Fruit fly (Drosophila melanogaster) whole organism, embryonic: ENCODE data around the gene Sfp78E.

ENCODE experiments used
- Ada2b ChIP-seq: fragments of 200-800 bp; sonication (Bioruptor generic); IDR thresholded peaks from 2 replicates; pipeline ENCODE4 v1.3.6; 2022; ENCODE audit warnings: missing biosample characterization, missing genetic modification characterization
- Adf1 ChIP-seq: fragments of 200-800 bp; sonication (Bioruptor generic); IDR thresholded peaks from 2 replicates; pipeline ENCODE4 v1.3.6; 2022; ENCODE audit warnings: missing biosample characterization, missing genetic modification characterization
- Asciz ChIP-seq: fragments of 200-800 bp; sonication (Bioruptor generic); optimal IDR thresholded peaks from 2 replicates; lab custom pipeline; 2017; ENCODE audit warnings: missing biosample characterization, mild to moderate bottlenecking, missing genetic modification characterization, missing genetic modification reagents
- Atf-2 ChIP-seq: fragments of 200-800 bp; sonication (Bioruptor generic); optimal IDR thresholded peaks from 2 replicates; lab custom pipeline; 2016; ENCODE audit warnings: missing biosample characterization, missing genetic modification characterization
- CG10147 ChIP-seq: fragments of 200-800 bp; sonication (Bioruptor generic); optimal IDR thresholded peaks from 2 replicates; lab custom pipeline; 2019; ENCODE audit warnings: missing biosample characterization, mild to moderate bottlenecking, missing genetic modification characterization, moderate library complexity
- CG10274 ChIP-seq: fragments of 200-800 bp; sonication (Bioruptor generic); optimal IDR thresholded peaks from 3 replicates; lab custom pipeline; 2017; ENCODE audit warnings: missing biosample characterization, mild to moderate bottlenecking, missing genetic modification characterization
- CG11085 ChIP-seq: fragments of 200-800 bp; sonication (Bioruptor generic); IDR thresholded peaks from 2 replicates; pipeline ENCODE4 v1.3.6; 2022; ENCODE audit warnings: missing biosample characterization, missing genetic modification characterization
- CG12744 ChIP-seq: fragments of 200-800 bp; sonication (Bioruptor generic); optimal IDR thresholded peaks from 2 replicates; lab custom pipeline; 2016; ENCODE audit warnings: missing biosample characterization, missing genetic modification characterization
- CG13287 ChIP-seq: fragments of 200-800 bp; sonication (Bioruptor generic); IDR thresholded peaks from 2 replicates; pipeline ENCODE4 v1.3.6; 2022; ENCODE audit warnings: missing biosample characterization, missing genetic modification characterization; ENCODE audit not compliant: partially characterized antibody
- CG14050 ChIP-seq: fragments of 200-800 bp; sonication (Bioruptor generic); IDR thresholded peaks from 3 replicates; pipeline ENCODE4 v1.3.6; 2022; ENCODE audit warnings: missing biosample characterization, missing genetic modification characterization
- CG15269 ChIP-seq: fragments of 200-800 bp; sonication (Bioruptor generic); optimal IDR thresholded peaks from 2 replicates; lab custom pipeline; 2018; ENCODE audit warnings: missing biosample characterization, mild to moderate bottlenecking, missing genetic modification characterization, moderate library complexity
- CG16863 ChIP-seq: fragments of 200-800 bp; sonication (Bioruptor generic); optimal IDR thresholded peaks from 3 replicates; lab custom pipeline; 2016; ENCODE audit warnings: missing biosample characterization, missing genetic modification characterization
- CG17359 ChIP-seq: fragments of 200-800 bp; sonication (Bioruptor generic); optimal IDR thresholded peaks from 3 replicates; lab custom pipeline; 2018; ENCODE audit warnings: missing biosample characterization, mild to moderate bottlenecking, missing genetic modification characterization, moderate library complexity
- CG17361 ChIP-seq: fragments of 200-800 bp; sonication (Bioruptor generic); IDR thresholded peaks from 3 replicates; pipeline ENCODE4 v1.3.6; 2022; ENCODE audit warnings: missing biosample characterization, missing genetic modification characterization
- CG2116 ChIP-seq: fragments of 200-800 bp; sonication (Bioruptor generic); optimal IDR thresholded peaks from 3 replicates; lab custom pipeline; 2018; ENCODE audit warnings: missing biosample characterization, mild to moderate bottlenecking, missing genetic modification characterization
- CG30403 ChIP-seq: fragments of 200-800 bp; sonication (Bioruptor generic); optimal IDR thresholded peaks from 3 replicates; lab custom pipeline; 2016; ENCODE audit warnings: missing biosample characterization, missing genetic modification characterization
- CG3281 ChIP-seq: fragments of 200-800 bp; sonication (Bioruptor generic); optimal IDR thresholded peaks from 3 replicates; lab custom pipeline; 2017; ENCODE audit warnings: missing biosample characterization, mild to moderate bottlenecking, missing genetic modification characterization
- CG6813 ChIP-seq: fragments of 200-800 bp; sonication (Bioruptor generic); optimal IDR thresholded peaks from 2 replicates; lab custom pipeline; 2017; ENCODE audit warnings: missing biosample characterization, missing genetic modification characterization, mild to moderate bottlenecking, moderate library complexity, missing genetic modification reagents
- CG7928 ChIP-seq: fragments of 200-800 bp; sonication (Bioruptor generic); optimal IDR thresholded peaks from 2 replicates; lab custom pipeline; 2017; ENCODE audit warnings: missing biosample characterization, mild to moderate bottlenecking, missing genetic modification characterization
- CG7963 ChIP-seq: fragments of 200-800 bp; sonication (Bioruptor generic); IDR thresholded peaks from 3 replicates; pipeline ENCODE4 v1.3.6; 2022; ENCODE audit warnings: missing biosample characterization, missing genetic modification characterization; ENCODE audit not compliant: partially characterized antibody
- CG8281 ChIP-seq: fragments of 200-800 bp; sonication (Bioruptor generic); optimal IDR thresholded peaks from 2 replicates; lab custom pipeline; 2018; ENCODE audit warnings: missing biosample characterization, mild to moderate bottlenecking, missing genetic modification characterization, moderate library complexity
- CG8388 ChIP-seq: fragments of 200-800 bp; sonication (Bioruptor generic); optimal IDR thresholded peaks from 2 replicates; lab custom pipeline; 2019; ENCODE audit warnings: missing biosample characterization, mild to moderate bottlenecking, missing genetic modification characterization, moderate library complexity
- Drgx ChIP-seq: fragments of 200-800 bp; sonication (Bioruptor generic); IDR thresholded peaks from 2 replicates; pipeline ENCODE4 v1.3.6; 2022; ENCODE audit warnings: missing biosample characterization, missing genetic modification characterization
- Fer3 ChIP-seq: fragments of 200-800 bp; sonication (Bioruptor generic); optimal IDR thresholded peaks from 2 replicates; lab custom pipeline; 2018; ENCODE audit warnings: missing biosample characterization, mild to moderate bottlenecking, missing genetic modification characterization, moderate library complexity
- MBD-R2 ChIP-seq: fragments of 200-800 bp; sonication (Bioruptor generic); IDR thresholded peaks from 2 replicates; pipeline ENCODE4 v1.3.6; 2022; ENCODE audit warnings: missing biosample characterization, missing genetic modification characterization
- Meics ChIP-seq: fragments of 200-800 bp; sonication (Bioruptor generic); optimal IDR thresholded peaks from 2 replicates; lab custom pipeline; 2017; ENCODE audit warnings: missing biosample characterization, mild to moderate bottlenecking, missing genetic modification characterization
- Mrtf ChIP-seq: fragments of 200-800 bp; sonication (Bioruptor generic); IDR thresholded peaks from 3 replicates; pipeline ENCODE4 v1.3.6; 2022; ENCODE audit warnings: missing biosample characterization, missing genetic modification characterization
- Nf-YA ChIP-seq: fragments of 200-800 bp; sonication (Bioruptor generic); IDR thresholded peaks from 2 replicates; pipeline ENCODE4 v1.3.6; 2022; ENCODE audit warnings: missing biosample characterization, missing genetic modification characterization
- Sry-δ ChIP-seq: fragments of 200-800 bp; sonication (Bioruptor generic); optimal IDR thresholded peaks from 2 replicates; lab custom pipeline; 2016; ENCODE audit warnings: missing biosample characterization, missing genetic modification characterization
- TFAM ChIP-seq: fragments of 200-800 bp; sonication (Bioruptor generic); optimal IDR thresholded peaks from 2 replicates; lab custom pipeline; 2017; ENCODE audit warnings: missing biosample characterization, missing genetic modification characterization, inconsistent platforms
- Tbp ChIP-seq: fragments of >200 bp; optimal IDR thresholded peaks from 2 replicates; lab custom pipeline; 2018; ENCODE audit warnings: missing biosample characterization, missing genetic modification characterization
- ash1 ChIP-seq: fragments of 200-800 bp; sonication (Bioruptor generic); optimal IDR thresholded peaks from 2 replicates; lab custom pipeline; 2018; ENCODE audit warnings: missing biosample characterization, mild to moderate bottlenecking, missing genetic modification characterization
- corto ChIP-seq: fragments of 200-800 bp; sonication (Bioruptor generic); optimal IDR thresholded peaks from 2 replicates; lab custom pipeline; 2016; ENCODE audit warnings: missing biosample characterization, mild to moderate bottlenecking, missing genetic modification characterization, moderate library complexity
- crol ChIP-seq: fragments of 200-800 bp; sonication (Bioruptor generic); IDR thresholded peaks from 2 replicates; pipeline ENCODE4 v1.3.6; 2022; ENCODE audit warnings: missing biosample characterization, missing genetic modification characterization
- dmrt11E ChIP-seq: fragments of 200-800 bp; sonication (Bioruptor generic); optimal IDR thresholded peaks from 3 replicates; lab custom pipeline; 2018; ENCODE audit warnings: missing biosample characterization, mild to moderate bottlenecking, missing genetic modification characterization, moderate library complexity
- exex ChIP-seq: fragments of 200-800 bp; sonication (Bioruptor generic); optimal IDR thresholded peaks from 4 replicates; lab custom pipeline; 2018; ENCODE audit warnings: missing biosample characterization, mild to moderate bottlenecking, missing genetic modification characterization, moderate library complexity
- gfzf ChIP-seq: fragments of 200-800 bp; sonication (Bioruptor generic); optimal IDR thresholded peaks from 2 replicates; lab custom pipeline; 2016; ENCODE audit warnings: missing biosample characterization, mild to moderate bottlenecking, missing genetic modification characterization, moderate library complexity
- gro ChIP-seq: fragments of 200-800 bp; sonication (Bioruptor generic); optimal IDR thresholded peaks from 2 replicates; lab custom pipeline; 2016; ENCODE audit warnings: missing biosample characterization, missing genetic modification characterization
- insv ChIP-seq, 2 experiments: fragments of 200-800 bp; sonication (Bioruptor generic); optimal IDR thresholded peaks; 3 replicates each; lab custom pipeline; 2016 to 2018; ENCODE audit warnings: missing biosample characterization in 2 of 2, missing genetic modification characterization in 2 of 2
- inv ChIP-seq: fragments of 200-800 bp; sonication (Bioruptor generic); IDR thresholded peaks from 2 replicates; pipeline ENCODE4 v1.3.6; 2022; ENCODE audit warnings: missing biosample characterization, missing genetic modification characterization; ENCODE audit not compliant: partially characterized antibody
- jigr1 ChIP-seq: fragments of 200-800 bp; sonication (Bioruptor generic); IDR thresholded peaks from 3 replicates; pipeline ENCODE4 v1.3.6; 2022; ENCODE audit warnings: missing biosample characterization, missing genetic modification characterization
- klu ChIP-seq: fragments of 200-800 bp; sonication (Bioruptor generic); IDR thresholded peaks from 2 replicates; pipeline ENCODE4 v1.3.6; 2022; ENCODE audit warnings: missing biosample characterization, missing genetic modification characterization
- nerfin-2 ChIP-seq: fragments of 200-800 bp; sonication (Bioruptor generic); IDR thresholded peaks from 2 replicates; pipeline ENCODE4 v1.3.6; 2022; ENCODE audit warnings: missing biosample characterization, missing genetic modification characterization; ENCODE audit not compliant: partially characterized antibody
- pnt ChIP-seq: fragments of 200-800 bp; sonication (Bioruptor generic); optimal IDR thresholded peaks from 3 replicates; lab custom pipeline; 2016; ENCODE audit warnings: missing biosample characterization, missing genetic modification characterization
- pum ChIP-seq: fragments of 200-800 bp; sonication (Bioruptor generic); optimal IDR thresholded peaks from 2 replicates; lab custom pipeline; 2016; ENCODE audit warnings: missing biosample characterization, missing genetic modification characterization
- salm ChIP-seq: fragments of 200-800 bp; sonication (Bioruptor generic); optimal IDR thresholded peaks from 2 replicates; lab custom pipeline; 2018; ENCODE audit warnings: missing biosample characterization, mild to moderate bottlenecking, missing genetic modification characterization
- sisA ChIP-seq: fragments of 200-800 bp; sonication (Bioruptor generic); IDR thresholded peaks from 2 replicates; pipeline ENCODE4 v1.3.6; 2022; ENCODE audit warnings: missing biosample characterization, missing genetic modification characterization
- tll ChIP-seq, 2 experiments: fragments of 200-800 bp in 1 of 2; fragments of >200 bp in 1 of 2; sonication (Bioruptor generic) in 1 of 2; optimal IDR thresholded peaks; 2 replicates each; lab custom pipeline; 2017 to 2019; ENCODE audit warnings: missing biosample characterization in 2 of 2, missing genetic modification characterization in 2 of 2, mild to moderate bottlenecking in 1 of 2, moderate library complexity in 1 of 2
- usp ChIP-seq: fragments of >200 bp; optimal IDR thresholded peaks from 2 replicates; lab custom pipeline; 2017; ENCODE audit warnings: missing biosample characterization, missing genetic modification characterization
- zfh1 ChIP-seq: fragments of 200-800 bp; sonication (Bioruptor generic); IDR thresholded peaks from 3 replicates; pipeline ENCODE4 v1.3.6; 2022; ENCODE audit warnings: missing biosample characterization, missing genetic modification characterization

Gene Sfp78E

DNA sequence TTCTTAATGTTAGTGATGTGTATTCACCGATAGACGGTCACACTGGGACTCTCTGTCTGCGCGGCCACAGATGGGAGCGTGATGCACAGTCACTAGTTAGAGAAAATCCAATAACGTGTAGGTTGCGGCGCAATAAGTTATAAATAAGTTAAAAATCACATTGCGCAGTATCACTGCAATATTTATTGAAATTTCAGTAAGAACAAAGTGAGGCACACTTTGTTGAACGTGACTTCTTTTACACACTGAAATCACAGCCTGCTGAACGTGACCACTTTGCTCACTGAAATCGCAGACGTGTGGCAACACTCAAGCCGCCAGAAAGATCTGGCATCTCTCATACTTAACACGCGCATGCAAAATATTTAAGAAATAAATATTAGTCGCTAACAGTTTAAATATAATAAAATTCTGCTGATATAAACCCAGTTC, 44.8 kb upstream of the Sfp78E start, which contains the start of the genes CG11247 and Polr2H (continued):
- TF ChIP-seq Nf-YA (GFP tag; lab: Robert Waterston, UW), result peak; percentile 68
- peak; percentile 32 for TF ChIP-seq TFAM (GFP tag; lab: Kevin White, UChicago)
- peak; percentile 94 for TF ChIP-seq MBD-R2 (GFP tag; lab: Robert Waterston, UW)
- TF ChIP-seq Tbp, result no peak
- TF ChIP-seq tll (GFP tag; optimal IDR thresholded peaks at IDR 0.05; lab: Kevin White, UChicago), result peak; percentile 41 to 98
- peak; percentile 99 for TF ChIP-seq Sry-δ
- TF ChIP-seq CG3281 (GFP tag; lab: Kevin White, UChicago), result peak; percentile 82
- TF ChIP-seq klu (GFP tag; lab: Robert Waterston, UW), result peak; percentile 91
- no peak for TF ChIP-seq exex (tag; lab: Kevin White, UChicago)
- peak; percentile 55 for TF ChIP-seq CG7928 (GFP tag; lab: Kevin White, UChicago)
- peak; percentile 93 for TF ChIP-seq CG17361 (GFP tag; lab: Robert Waterston, UW)
- TF ChIP-seq Fer3 (tag; lab: Kevin White, UChicago), result peak; percentile 81
- TF ChIP-seq CG11085 (GFP tag; lab: Robert Waterston, UW), result peak; percentile 91
- TF ChIP-seq CG30403 (GFP tag; lab: Kevin White, UChicago), result peak; percentile 97
- peak; percentile 92 for TF ChIP-seq zfh1 (GFP tag; lab: Robert Waterston, UW)
- no peak for TF ChIP-seq ash1 (GFP tag; lab: Kevin White, UChicago)
- TF ChIP-seq CG17359 (tag; lab: Kevin White, UChicago), result peak; percentile 72
- peak; percentile 25; the same call in 1 of the 3 replicates for TF ChIP-seq CG7963 (GFP tag; lab: Robert Waterston, UW)
- TF ChIP-seq pum (GFP tag; lab: Kevin White, UChicago), result peak; percentile 96
- peak; percentile 40; the same call in 1 of the 2 replicates for TF ChIP-seq crol (GFP tag; lab: Robert Waterston, UW)
- TF ChIP-seq CG10274, result peak; percentile 54
- peak; percentile 77 for TF ChIP-seq Drgx (GFP tag; lab: Robert Waterston, UW)
- TF ChIP-seq gfzf (GFP tag; lab: Kevin White, UChicago), result peak; percentile 60
- peak; percentile 67 for TF ChIP-seq Adf1
- TF ChIP-seq pnt, result peak; percentile 97
- TF ChIP-seq CG16863, result peak; percentile 94
- peak; percentile 44 for TF ChIP-seq CG8281 (tag; lab: Kevin White, UChicago)
- TF ChIP-seq Asciz (GFP tag; lab: Kevin White, UChicago), result no peak
- TF ChIP-seq gro, result peak; percentile 91
- TF ChIP-seq dmrt11E (tag; lab: Kevin White, UChicago), result peak; percentile 89
- peak; percentile 60 for TF ChIP-seq nerfin-2 (GFP tag; lab: Robert Waterston, UW)
- peak; percentile 30 for TF ChIP-seq salm (tag; lab: Kevin White, UChicago)
- no peak for TF ChIP-seq usp (GFP tag; lab: Kevin White, UChicago)
- peak; percentile 80 for TF ChIP-seq CG12744
- TF ChIP-seq insv (GFP tag; optimal IDR thresholded peaks at IDR 0.05; lab: Kevin White, UChicago), result peak in 1 of 2 experiments; percentile 47
- TF ChIP-seq CG10147 (GFP tag; lab: Kevin White, UChicago), result peak; percentile 68
- TF ChIP-seq jigr1 (GFP tag; lab: Robert Waterston, UW), result peak; percentile 87
- TF ChIP-seq CG13287, result peak; percentile 85
- TF ChIP-seq CG6813 (GFP tag; lab: Kevin White, UChicago), result no peak
- peak; percentile 78 for TF ChIP-seq CG15269 (tag; lab: Kevin White, UChicago)
- TF ChIP-seq Meics (GFP tag; lab: Kevin White, UChicago), result peak; percentile 79
- TF ChIP-seq inv (GFP tag; lab: Robert Waterston, UW), result peak; percentile 76
- no peak for TF ChIP-seq corto (GFP tag; lab: Kevin White, UChicago)
- peak; percentile 97 for TF ChIP-seq sisA (GFP tag; lab: Robert Waterston, UW)
- TF ChIP-seq CG8388, result peak; percentile 81
- TF ChIP-seq Ada2b (GFP tag; lab: Robert Waterston, UW), result peak; percentile 88
- peak; percentile 90 for TF ChIP-seq Mrtf (GFP tag; lab: Robert Waterston, UW)
- peak; percentile 83 for TF ChIP-seq CG2116 (GFP tag; lab: Kevin White, UChicago)
- peak; percentile 90 for TF ChIP-seq Atf-2 (GFP tag; lab: Kevin White, UChicago)
- TF ChIP-seq CG14050, result peak; percentile 82
